Fruit fly (Drosophila melanogaster): Measurements from ENCODE around the gene Nuf2.

Gene Nuf2

dm6 chr2L:7023614-7024259, 41.9 kb downstream of the Nuf2 start, which contains the start of gene Gart (continued):
- TF ChIP-seq CG3163 (GFP tag; optimal IDR thresholded peaks at IDR 0.05) (peak; percentile 51), CG10209 (GFP tag; optimal IDR thresholded peaks at IDR 0.05) (peak; percentile 67), az2 (GFP tag; optimal IDR thresholded peaks at IDR 0.05) (peak; percentile 57), org-1 (GFP tag; optimal IDR thresholded peaks at IDR 0.05) (peak; percentile 76), trh (GFP tag; optimal IDR thresholded peaks at IDR 0.05) (peak; percentile 11), rib (GFP tag; IDR thresholded peaks at IDR 0.05) (no peak), vvl (GFP tag; IDR thresholded peaks at IDR 0.05) (peak; percentile 71; the same call in 1 of the 2 replicates), ftz-f1 (GFP tag; optimal IDR thresholded peaks at IDR 0.05) (peak; percentile 18), knrl (GFP tag; IDR thresholded peaks at IDR 0.05; ENCODE audit: partially characterized antibody) (no peak), ap (GFP tag; IDR thresholded peaks at IDR 0.05) (no peak), chinmo (GFP tag; IDR thresholded peaks at IDR 0.05; ENCODE audit: partially characterized antibody) (peak; percentile 75; the same call in 2 of the 4 replicates), CG7963 (GFP tag; IDR thresholded peaks at IDR 0.05; ENCODE audit: partially characterized antibody) (no peak), CG4424 (GFP tag; optimal IDR thresholded peaks at IDR 0.05) (no peak), CG13624 (GFP tag; optimal IDR thresholded peaks at IDR 0.05) (peak; percentile 72), inv (GFP tag; IDR thresholded peaks at IDR 0.05; ENCODE audit: partially characterized antibody) (no peak), Fer1 (GFP tag; optimal IDR thresholded peaks at IDR 0.05) (no peak), CG7987 (GFP tag; optimal IDR thresholded peaks at IDR 0.05) (no peak), CG11723 (GFP tag; optimal IDR thresholded peaks at IDR 0.05) (no peak), sqz (GFP tag; optimal IDR thresholded peaks at IDR 0.05) (no peak), jumu (GFP tag; optimal IDR thresholded peaks at IDR 0.05) (peak; percentile 58), sim (GFP tag; IDR thresholded peaks at IDR 0.05) (peak; percentile 60; the same call in 1 of the 2 replicates), YL-1 (GFP tag; optimal IDR thresholded peaks at IDR 0.05) (no peak), CG5245 (GFP tag; optimal IDR thresholded peaks at IDR 0.05) (peak; percentile 58), CG1024 (GFP tag; IDR thresholded peaks at IDR 0.05) (peak; percentile 70), NK7.1 (GFP tag; optimal IDR thresholded peaks at IDR 0.05) (no peak), CG3281 (GFP tag; optimal IDR thresholded peaks at IDR 0.05) (peak; percentile 41), CG2202 (tag; optimal IDR thresholded peaks at IDR 0.05) (peak; percentile 40), Rx (GFP tag; IDR thresholded peaks at IDR 0.05) (no peak), yki (optimal IDR thresholded peaks at IDR 0.05) (no peak), dysf (GFP tag; IDR thresholded peaks at IDR 0.05) (peak; percentile 75; the same call in 2 of the 3 replicates), sima (GFP tag; optimal IDR thresholded peaks at IDR 0.05) (no peak), pb (GFP tag; optimal IDR thresholded peaks at IDR 0.05) (peak; percentile 28), klu (GFP tag; IDR thresholded peaks at IDR 0.05) (no peak), dpn (GFP tag; optimal IDR thresholded peaks at IDR 0.05) (peak; percentile 72 to 73), z (GFP tag; IDR thresholded peaks at IDR 0.05) (no peak), CG7786 (GFP tag; optimal IDR thresholded peaks at IDR 0.05) (peak; percentile 68), abd-A (tag; optimal IDR thresholded peaks at IDR 0.05) (no peak), CG18619 (GFP tag; optimal IDR thresholded peaks at IDR 0.05) (peak; percentile 43), tup (GFP tag; optimal IDR thresholded peaks at IDR 0.05) (peak; percentile 24), CG1529 (GFP tag; optimal IDR thresholded peaks at IDR 0.05) (peak; percentile 59), nerfin-1 (tag; optimal IDR thresholded peaks at IDR 0.05) (no peak), zf30C (GFP tag; optimal IDR thresholded peaks at IDR 0.05) (peak; percentile 84), CG10267 (tag; optimal IDR thresholded peaks at IDR 0.05) (peak; percentile 9), pho (GFP tag; optimal IDR thresholded peaks at IDR 0.05) (peak; percentile 66), CG11398 (GFP tag; optimal IDR thresholded peaks at IDR 0.05) (peak; percentile 52), jing (GFP tag; optimal IDR thresholded peaks at IDR 0.05) (peak; percentile 48), CG10462 (GFP tag; optimal IDR thresholded peaks at IDR 0.05) (peak; percentile 50), Dp (GFP tag; optimal IDR thresholded peaks at IDR 0.05) (no peak), mirr (GFP tag; optimal IDR thresholded peaks at IDR 0.05) (no peak), CG8478 (optimal IDR thresholded peaks at IDR 0.05) (no peak), vfl (GFP tag; optimal IDR thresholded peaks at IDR 0.05) (peak; percentile 47)

All from whole organism, embryonic.